Worm (Caenorhabditis elegans) whole organism, young adult: ENCODE results near the gene ain-1.
A peak's percentile ranks its signal among the peaks of the same experiment; 100 is the strongest.

Experiments
- B0019.2 ChIP-seq: fragments of 200-800 bp; sonication (Bioruptor generic); conservative IDR thresholded peaks from 2 replicates; pipeline ENCODE4 v1.3.6; 2022; ENCODE audit warnings: missing genetic modification reagents, missing genetic modification characterization, missing compliant biosample characterization
- B0261.1 ChIP-seq: sonication (generic microtip); optimal IDR thresholded peaks from 2 replicates; lab custom pipeline; 2016; ENCODE audit warnings: mild to moderate bottlenecking, missing genetic modification characterization, moderate library complexity, missing compliant biosample characterization
- F39B2.1 ChIP-seq: fragments of 200-800 bp; sonication (Bioruptor generic); IDR thresholded peaks from 2 replicates; pipeline ENCODE4 v1.3.6; 2022; ENCODE audit warnings: missing genetic modification reagents, missing genetic modification characterization, missing compliant biosample characterization
- F57C9.4 ChIP-seq: sonication (generic microtip); optimal IDR thresholded peaks from 2 replicates; lab custom pipeline; 2017; ENCODE audit warnings: mild to moderate bottlenecking, missing genetic modification characterization, missing compliant biosample characterization
- K11D2.4 ChIP-seq: fragments of 200-800 bp; sonication (Bioruptor generic); IDR thresholded peaks from 2 replicates; pipeline ENCODE4 v1.3.6; 2022; ENCODE audit warnings: missing genetic modification reagents, missing genetic modification characterization, missing compliant biosample characterization
- K12H6.12 ChIP-seq: fragments of 200-800 bp; sonication (Bioruptor generic); optimal IDR thresholded peaks from 2 replicates; lab custom pipeline; 2018; ENCODE audit warnings: mild to moderate bottlenecking, missing genetic modification characterization, missing compliant biosample characterization
- T26A5.8 ChIP-seq: sonication (generic microtip); optimal IDR thresholded peaks from 2 replicates; lab custom pipeline; 2016; ENCODE audit warnings: missing genetic modification characterization, missing compliant biosample characterization
- Y67H2A.10 ChIP-seq: fragments of 200-800 bp; sonication (Bioruptor generic); conservative IDR thresholded peaks from 2 replicates; pipeline ENCODE4 v1.3.6; 2022; ENCODE audit warnings: missing genetic modification reagents, missing genetic modification characterization, missing compliant biosample characterization
- ZK185.1 ChIP-seq: sonication (generic microtip); optimal IDR thresholded peaks from 2 replicates; lab custom pipeline; 2016; ENCODE audit warnings: mild to moderate bottlenecking, missing genetic modification characterization, missing compliant biosample characterization; ENCODE audit not compliant: poor library complexity, severe bottlenecking
- akir-1 ChIP-seq: fragments of 200-800 bp; sonication (Bioruptor generic); optimal IDR thresholded peaks from 2 replicates; lab custom pipeline; 2018; ENCODE audit warnings: mild to moderate bottlenecking, missing genetic modification characterization, moderate library complexity, missing compliant biosample characterization
- ama-1 ChIP-seq, 3 experiments: fragments of 150-350 bp in 1 of 3; sonication (generic microtip) in 2 of 3; optimal IDR thresholded peaks; 2 replicates each; lab custom pipeline; 2014 to 2018; ENCODE audit warnings: missing biosample characterization in 2 of 3, missing genetic modification characterization in 2 of 3, missing genetic modification reagents in 2 of 3
- aptf-2 ChIP-seq: fragments of 200-800 bp; sonication (Bioruptor generic); conservative IDR thresholded peaks from 2 replicates; pipeline ENCODE4 v1.3.6; 2022; ENCODE audit warnings: missing genetic modification reagents, missing genetic modification characterization, missing compliant biosample characterization
- aptf-3 ChIP-seq: fragments of 200-800 bp; sonication (Bioruptor generic); IDR thresholded peaks from 2 replicates; pipeline ENCODE4 v1.3.6; 2022; ENCODE audit warnings: missing genetic modification characterization, missing compliant biosample characterization
- atf-7 ChIP-seq: sonication (generic microtip); optimal IDR thresholded peaks from 2 replicates; lab custom pipeline; 2017; ENCODE audit warnings: mild to moderate bottlenecking, missing genetic modification characterization, missing compliant biosample characterization
- attf-3 ChIP-seq: fragments of 200-800 bp; sonication (Bioruptor generic); conservative IDR thresholded peaks from 2 replicates; pipeline ENCODE4 v1.3.6; 2022; ENCODE audit warnings: missing genetic modification reagents, missing genetic modification characterization, missing compliant biosample characterization
- attf-5 ChIP-seq: fragments of 200-800 bp; sonication (Bioruptor generic); optimal IDR thresholded peaks from 2 replicates; lab custom pipeline; 2018; ENCODE audit warnings: mild to moderate bottlenecking, missing genetic modification characterization, missing compliant biosample characterization
- bed-2 ChIP-seq: fragments of 200-800 bp; sonication (Bioruptor generic); IDR thresholded peaks from 2 replicates; pipeline ENCODE4 v1.3.6; 2022; ENCODE audit warnings: missing genetic modification reagents, missing genetic modification characterization, missing compliant biosample characterization
- ccch-3 ChIP-seq: fragments of 200-800 bp; sonication (Bioruptor generic); optimal IDR thresholded peaks from 2 replicates; lab custom pipeline; 2018; ENCODE audit warnings: mild to moderate bottlenecking, missing genetic modification characterization, missing compliant biosample characterization
- ceh-40 ChIP-seq: fragments of 200-800 bp; sonication (Bioruptor generic); IDR thresholded peaks from 2 replicates; pipeline ENCODE4 v1.3.6; 2022; ENCODE audit warnings: missing genetic modification characterization, missing compliant biosample characterization
- ceh-79 ChIP-seq: sonication (generic microtip); optimal IDR thresholded peaks from 2 replicates; lab custom pipeline; 2017; ENCODE audit warnings: mild to moderate bottlenecking, missing genetic modification characterization, missing compliant biosample characterization
- dpff-1 ChIP-seq: sonication (generic microtip); optimal IDR thresholded peaks from 2 replicates; lab custom pipeline; 2017; ENCODE audit warnings: mild to moderate bottlenecking, missing genetic modification characterization, missing compliant biosample characterization
- dpl-1 ChIP-seq: fragments of 150-350 bp; optimal IDR thresholded peaks from 2 replicates; lab custom pipeline; 2014; ENCODE audit warnings: missing biosample characterization, missing genetic modification reagents, missing genetic modification characterization
- efl-1 ChIP-seq: fragments of 150-350 bp; optimal IDR thresholded peaks from 2 replicates; lab custom pipeline; 2014; ENCODE audit warnings: missing biosample characterization, missing genetic modification reagents, missing genetic modification characterization
- ekl-4 ChIP-seq: fragments of 200-800 bp; sonication (Bioruptor generic); IDR thresholded peaks from 2 replicates; pipeline ENCODE4 v1.3.6; 2022; ENCODE audit warnings: missing genetic modification reagents, missing genetic modification characterization, missing compliant biosample characterization
- ets-4 ChIP-seq: fragments of 200-800 bp; sonication (Bioruptor generic); optimal IDR thresholded peaks from 2 replicates; lab custom pipeline; 2018; ENCODE audit warnings: mild to moderate bottlenecking, missing genetic modification characterization, missing compliant biosample characterization
- hlh-12 ChIP-seq: sonication (generic microtip); optimal IDR thresholded peaks from 2 replicates; lab custom pipeline; 2016; ENCODE audit warnings: missing genetic modification characterization, missing compliant biosample characterization
- hrde-1 ChIP-seq: sonication (generic microtip); optimal IDR thresholded peaks from 2 replicates; lab custom pipeline; 2016; ENCODE audit warnings: missing genetic modification characterization, mild to moderate bottlenecking, missing compliant biosample characterization, moderate library complexity, missing genotype, missing genetic modification reagents, borderline replicate concordance
- lag-1 ChIP-seq: fragments of 200-800 bp; sonication (Bioruptor generic); IDR thresholded peaks from 2 replicates; pipeline ENCODE4 v1.3.6; 2022; ENCODE audit warnings: missing genetic modification reagents, missing genetic modification characterization, missing compliant biosample characterization
- let-526 ChIP-seq: fragments of 200-800 bp; sonication (Bioruptor generic); IDR thresholded peaks from 2 replicates; pipeline ENCODE4 v1.3.6; 2022; ENCODE audit warnings: missing genetic modification reagents, missing genetic modification characterization, missing compliant biosample characterization
- lir-1 ChIP-seq: fragments of 200-800 bp; sonication (Bioruptor generic); conservative IDR thresholded peaks from 2 replicates; pipeline ENCODE4 v1.3.6; 2022; ENCODE audit warnings: missing genetic modification reagents, missing genetic modification characterization, missing compliant biosample characterization
- lsy-27 ChIP-seq: sonication (generic microtip); optimal IDR thresholded peaks from 2 replicates; lab custom pipeline; 2017; ENCODE audit warnings: missing genetic modification characterization, mild to moderate bottlenecking, missing compliant biosample characterization, antibody characterized with exemption, missing genotype, borderline replicate concordance; ENCODE audit not compliant: insufficient read depth
- madf-10 ChIP-seq: sonication (generic microtip); optimal IDR thresholded peaks from 2 replicates; lab custom pipeline; 2016; ENCODE audit warnings: mild to moderate bottlenecking, missing genetic modification characterization, missing compliant biosample characterization
- madf-6 ChIP-seq: fragments of 200-800 bp; sonication (Bioruptor generic); IDR thresholded peaks from 2 replicates; pipeline ENCODE4 v1.3.6; 2022; ENCODE audit warnings: missing genetic modification reagents, missing genetic modification characterization, missing compliant biosample characterization
- mes-4 ChIP-seq: sonication (generic microtip); optimal IDR thresholded peaks from 2 replicates; lab custom pipeline; 2016; ENCODE audit warnings: missing genotype, missing genetic modification characterization, missing compliant biosample characterization
- nfya-2 ChIP-seq: fragments of 200-800 bp; sonication (Bioruptor generic); IDR thresholded peaks from 2 replicates; pipeline ENCODE4 v1.3.6; 2022; ENCODE audit warnings: missing genetic modification reagents, missing genetic modification characterization, missing compliant biosample characterization
- nhr-120 ChIP-seq: fragments of 200-800 bp; sonication (Bioruptor generic); IDR thresholded peaks from 2 replicates; pipeline ENCODE4 v1.3.6; 2022; ENCODE audit warnings: missing genetic modification characterization, missing compliant biosample characterization
- nhr-179 ChIP-seq: sonication (generic microtip); optimal IDR thresholded peaks from 2 replicates; lab custom pipeline; 2016; ENCODE audit warnings: mild to moderate bottlenecking, missing genetic modification characterization, missing compliant biosample characterization
- nhr-27 ChIP-seq: fragments of 200-800 bp; sonication (Bioruptor generic); optimal IDR thresholded peaks from 2 replicates; lab custom pipeline; 2018; ENCODE audit warnings: mild to moderate bottlenecking, missing genetic modification characterization, moderate library complexity, missing compliant biosample characterization
- pbrm-1 ChIP-seq: fragments of 200-800 bp; sonication (Bioruptor generic); IDR thresholded peaks from 2 replicates; pipeline ENCODE4 v1.3.6; 2022; ENCODE audit warnings: missing genetic modification reagents, missing genetic modification characterization, missing compliant biosample characterization
- pha-4 ChIP-seq: fragments of 150-350 bp; sonication (generic microtip); optimal IDR thresholded peaks from 2 replicates; lab custom pipeline; 2014; ENCODE audit warnings: missing biosample characterization, missing genetic modification reagents, missing genetic modification characterization
- rec-8 ChIP-seq, 2 experiments: sonication (generic microtip); optimal IDR thresholded peaks; 2 replicates each; lab custom pipeline; 2016; ENCODE audit warnings: mild to moderate bottlenecking in 2 of 2, missing genetic modification characterization in 2 of 2, missing genetic modification reagents in 2 of 2, missing genotype in 2 of 2, missing biosample characterization in 1 of 2, missing compliant biosample characterization in 1 of 2, moderate library complexity in 1 of 2
- sdz-38 ChIP-seq: sonication (generic microtip); optimal IDR thresholded peaks from 2 replicates; lab custom pipeline; 2016; ENCODE audit warnings: missing genotype, missing genetic modification characterization, missing compliant biosample characterization
- snpc-1.1 ChIP-seq: sonication (generic microtip); optimal IDR thresholded peaks from 2 replicates; lab custom pipeline; 2017; ENCODE audit warnings: missing genetic modification characterization, mild to moderate bottlenecking, missing compliant biosample characterization, antibody characterized with exemption, moderate library complexity, missing genotype, missing genetic modification reagents; ENCODE audit not compliant: insufficient read depth
- tbp1 ChIP-seq: fragments of 200-800 bp; sonication (Bioruptor generic); optimal IDR thresholded peaks from 2 replicates; lab custom pipeline; 2018; ENCODE audit warnings: mild to moderate bottlenecking, missing genetic modification characterization, missing compliant biosample characterization
- tbx-9 ChIP-seq: sonication (generic microtip); optimal IDR thresholded peaks from 2 replicates; lab custom pipeline; 2016; ENCODE audit warnings: borderline replicate concordance, missing genetic modification characterization, inconsistent platforms, missing compliant biosample characterization
- unc-130 ChIP-seq: sonication (generic microtip); optimal IDR thresholded peaks from 2 replicates; lab custom pipeline; 2016; ENCODE audit warnings: missing genetic modification reagents, missing genetic modification characterization, missing compliant biosample characterization
- unc-62 ChIP-seq: fragments of 150-350 bp; optimal IDR thresholded peaks from 2 replicates; lab custom pipeline; 2014; ENCODE audit warnings: missing biosample characterization, missing genetic modification reagents, missing genetic modification characterization
- zim-3 ChIP-seq: sonication (generic microtip); optimal IDR thresholded peaks from 2 replicates; lab custom pipeline; 2017; ENCODE audit warnings: mild to moderate bottlenecking, missing genetic modification characterization, moderate library complexity, missing compliant biosample characterization
- ztf-6 ChIP-seq: fragments of 200-800 bp; sonication (Bioruptor generic); IDR thresholded peaks from 2 replicates; pipeline ENCODE4 v1.3.6; 2022; ENCODE audit warnings: missing genetic modification reagents, missing genetic modification characterization, missing compliant biosample characterization

ain-1 gene

DNA sequence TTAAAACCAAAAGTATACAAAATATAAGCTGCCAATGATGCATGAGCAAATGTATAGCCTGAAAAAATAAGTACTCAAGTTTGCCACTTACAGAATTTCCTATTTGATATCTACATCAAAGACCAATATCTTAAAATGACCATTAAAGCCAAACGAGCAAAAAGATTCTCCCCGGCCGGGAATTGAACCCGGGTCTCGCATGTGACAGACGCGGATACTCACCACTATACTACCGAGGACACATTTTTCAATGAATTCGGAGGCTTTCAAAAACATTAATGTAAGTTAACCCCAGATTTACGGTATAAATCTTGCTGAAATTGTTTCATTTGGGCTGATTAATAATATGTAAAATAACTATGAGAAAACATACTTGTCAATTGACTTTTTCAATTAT is 4.9 kb downstream of the ain-1 start (continued):
- TF ChIP-seq hrde-1 (tag; lab: Kevin White, UChicago) (no peak), ekl-4 (no peak), F57C9.4 (no peak), aptf-3 (GFP tag; lab: Robert Waterston, UW) (no peak), B0019.2 (GFP tag; lab: Robert Waterston, UW) (no peak), zim-3 (tag; lab: Kevin White, UChicago) (no peak), dpl-1 (GFP tag; lab: Kevin White, UChicago) (no peak), ceh-79 (no peak), lag-1 (GFP tag; lab: Robert Waterston, UW) (no peak), pha-4 (tag; lab: Kevin White, UChicago) (no peak), ama-1 (optimal IDR thresholded peaks at IDR 0.05; lab: Kevin White, UChicago) (no peak), ama-1 (GFP tag; optimal IDR thresholded peaks at IDR 0.05; lab: Kevin White, UChicago) (peak in 1 of 2 experiments; percentile 56), pbrm-1 (GFP tag; lab: Robert Waterston, UW) (peak; percentile 56), Y67H2A.10 (GFP tag; lab: Robert Waterston, UW) (no peak), B0261.1 (tag; lab: Kevin White, UChicago) (peak; percentile 73), sdz-38 (tag; lab: Kevin White, UChicago) (no peak), aptf-2 (GFP tag; lab: Robert Waterston, UW) (no peak), nhr-179 (no peak), nhr-120 (GFP tag; lab: Robert Waterston, UW) (no peak), tbp1 (GFP tag; lab: Kevin White, UChicago) (peak; percentile 85), mes-4 (no peak), K12H6.12 (no peak), ccch-3 (GFP tag; lab: Kevin White, UChicago) (no peak), attf-5 (GFP tag; lab: Kevin White, UChicago) (no peak), ztf-6 (GFP tag; lab: Robert Waterston, UW) (no peak), lsy-27 (tag; lab: Kevin White, UChicago) (no peak), atf-7 (tag; lab: Kevin White, UChicago) (no peak), K11D2.4 (GFP tag; lab: Robert Waterston, UW) (no peak), lir-1 (GFP tag; lab: Robert Waterston, UW) (no peak), bed-2 (GFP tag; lab: Robert Waterston, UW) (no peak), ets-4 (GFP tag; lab: Kevin White, UChicago) (no peak), dpff-1 (tag; lab: Kevin White, UChicago) (no peak), rec-8 (tag; optimal IDR thresholded peaks at IDR 0.05; lab: Kevin White, UChicago) (no peak), unc-130 (GFP tag; lab: Kevin White, UChicago) (no peak), let-526 (GFP tag; lab: Robert Waterston, UW) (no peak), efl-1 (no peak), akir-1 (GFP tag; lab: Kevin White, UChicago) (no peak), snpc-1.1 (tag; lab: Kevin White, UChicago) (no peak), T26A5.8 (tag; lab: Kevin White, UChicago) (no peak), madf-10 (tag; lab: Kevin White, UChicago) (no peak), nfya-2 (GFP tag; lab: Robert Waterston, UW) (no peak), nhr-27 (tag; lab: Kevin White, UChicago) (no peak), F39B2.1 (GFP tag; lab: Robert Waterston, UW) (no peak), attf-3 (no peak), ZK185.1 (tag; lab: Kevin White, UChicago) (no peak), ceh-40 (GFP tag; lab: Robert Waterston, UW) (0 out of 2 replicates have a peak, but pooled peaks have one; percentile 8), madf-6 (peak; percentile 34; the same call in 1 of the 2 replicates), tbx-9 (tag; lab: Kevin White, UChicago) (no peak), hlh-12 (no peak), unc-62 (no peak)
